Fruit fly (Drosophila melanogaster) whole organism, embryonic: Measurements from ENCODE around the gene armi.

Source experiments
- Atf3 ChIP-seq: fragments of 200-800 bp; sonication (Bioruptor generic); optimal IDR thresholded peaks from 3 replicates; lab custom pipeline; 2016; ENCODE audit warnings: missing biosample characterization, missing genetic modification characterization
- Bteb2 ChIP-seq: fragments of 200-800 bp; sonication (Bioruptor generic); optimal IDR thresholded peaks from 2 replicates; lab custom pipeline; 2016; ENCODE audit warnings: missing biosample characterization, missing genetic modification characterization
- CG10147 ChIP-seq: fragments of 200-800 bp; sonication (Bioruptor generic); optimal IDR thresholded peaks from 2 replicates; lab custom pipeline; 2019; ENCODE audit warnings: missing biosample characterization, mild to moderate bottlenecking, missing genetic modification characterization, moderate library complexity
- CG10209 ChIP-seq: fragments of 200-800 bp; sonication (Bioruptor generic); optimal IDR thresholded peaks from 3 replicates; lab custom pipeline; 2017; ENCODE audit warnings: missing biosample characterization, mild to moderate bottlenecking, missing genetic modification characterization, missing genetic modification reagents
- CG10979 ChIP-seq: fragments of 200-800 bp; sonication (Bioruptor generic); optimal IDR thresholded peaks from 2 replicates; lab custom pipeline; 2018; ENCODE audit warnings: missing biosample characterization, mild to moderate bottlenecking, missing genetic modification characterization, moderate library complexity
- CG11560 ChIP-seq: fragments of 200-800 bp; sonication (Bioruptor generic); IDR thresholded peaks from 3 replicates; pipeline ENCODE4 v1.3.6; 2022; ENCODE audit warnings: missing biosample characterization, missing genetic modification characterization
- CG1647 ChIP-seq: fragments of 200-800 bp; sonication (Bioruptor generic); optimal IDR thresholded peaks from 3 replicates; lab custom pipeline; 2016; ENCODE audit warnings: missing biosample characterization, missing genetic modification characterization
- CG17186 ChIP-seq: fragments of 200-800 bp; sonication (Bioruptor generic); optimal IDR thresholded peaks from 3 replicates; lab custom pipeline; 2017; ENCODE audit warnings: missing biosample characterization, missing genetic modification reagents, missing genetic modification characterization
- CG17328 ChIP-seq: fragments of 200-800 bp; sonication (Bioruptor generic); IDR thresholded peaks from 2 replicates; pipeline ENCODE4 v1.3.6; 2022; ENCODE audit warnings: missing biosample characterization, missing genetic modification characterization
- CG17361 ChIP-seq: fragments of 200-800 bp; sonication (Bioruptor generic); IDR thresholded peaks from 3 replicates; pipeline ENCODE4 v1.3.6; 2022; ENCODE audit warnings: missing biosample characterization, missing genetic modification characterization
- CG17385 ChIP-seq: fragments of 200-800 bp; sonication (Bioruptor generic); optimal IDR thresholded peaks from 3 replicates; lab custom pipeline; 2018; ENCODE audit warnings: missing biosample characterization, mild to moderate bottlenecking, missing genetic modification characterization
- CG18262 ChIP-seq: fragments of 200-800 bp; optimal IDR thresholded peaks from 3 replicates; lab custom pipeline; 2019; ENCODE audit warnings: missing biosample characterization, mild to moderate bottlenecking, missing genetic modification characterization, moderate library complexity
- CG30403 ChIP-seq: fragments of 200-800 bp; sonication (Bioruptor generic); optimal IDR thresholded peaks from 3 replicates; lab custom pipeline; 2016; ENCODE audit warnings: missing biosample characterization, missing genetic modification characterization
- CG31365 ChIP-seq: fragments of 200-800 bp; sonication (Bioruptor generic); optimal IDR thresholded peaks from 2 replicates; lab custom pipeline; 2018; ENCODE audit warnings: missing biosample characterization, mild to moderate bottlenecking, missing genetic modification characterization
- CG32767 ChIP-seq: fragments of 200-800 bp; sonication (Bioruptor generic); IDR thresholded peaks from 2 replicates; pipeline ENCODE4 v1.3.6; 2022; ENCODE audit warnings: missing biosample characterization, missing genetic modification characterization
- CG34224 ChIP-seq: fragments of 200-800 bp; sonication (Bioruptor generic); IDR thresholded peaks from 3 replicates; pipeline ENCODE4 v1.3.6; 2022; ENCODE audit warnings: missing biosample characterization, missing genetic modification characterization; ENCODE audit not compliant: partially characterized antibody
- CG4282 ChIP-seq: fragments of 200-800 bp; sonication (Bioruptor generic); optimal IDR thresholded peaks from 2 replicates; lab custom pipeline; 2016; ENCODE audit warnings: missing biosample characterization, missing genetic modification characterization
- CG4730 ChIP-seq: fragments of 200-800 bp; sonication (Bioruptor generic); IDR thresholded peaks from 2 replicates; pipeline ENCODE4 v1.3.6; 2022; ENCODE audit warnings: missing biosample characterization, missing genetic modification characterization
- CG8281 ChIP-seq: fragments of 200-800 bp; sonication (Bioruptor generic); optimal IDR thresholded peaks from 2 replicates; lab custom pipeline; 2018; ENCODE audit warnings: missing biosample characterization, mild to moderate bottlenecking, missing genetic modification characterization, moderate library complexity
- CG9876 ChIP-seq: fragments of 200-800 bp; sonication (Bioruptor generic); optimal IDR thresholded peaks from 2 replicates; lab custom pipeline; 2016; ENCODE audit warnings: missing biosample characterization, missing genetic modification characterization
- Chrac-16 ChIP-seq: fragments of 200-800 bp; sonication (Bioruptor generic); optimal IDR thresholded peaks from 3 replicates; lab custom pipeline; 2016; ENCODE audit warnings: missing biosample characterization, missing genetic modification characterization
- Hr3 ChIP-seq: fragments of 200-800 bp; sonication (Bioruptor generic); optimal IDR thresholded peaks from 3 replicates; lab custom pipeline; 2016; ENCODE audit warnings: missing biosample characterization, missing genetic modification characterization
- Hr51 ChIP-seq, 2 experiments: fragments of 200-800 bp; sonication (Bioruptor generic); optimal IDR thresholded peaks; 2 replicates in 1 of 2; 3 replicates in 1 of 2; lab custom pipeline; 2016 to 2018; ENCODE audit warnings: missing biosample characterization in 2 of 2, missing genetic modification characterization in 2 of 2, mild to moderate bottlenecking in 1 of 2, moderate library complexity in 1 of 2
- Hsf ChIP-seq: fragments of 200-800 bp; sonication (Bioruptor generic); optimal IDR thresholded peaks from 3 replicates; lab custom pipeline; 2016; ENCODE audit warnings: missing biosample characterization, missing genetic modification characterization
- Lim3 ChIP-seq: fragments of 200-800 bp; sonication (Bioruptor generic); IDR thresholded peaks from 2 replicates; pipeline ENCODE4 v1.3.6; 2022; ENCODE audit warnings: missing biosample characterization, missing genetic modification characterization
- Lpt ChIP-seq: fragments of >200 bp; optimal IDR thresholded peaks from 2 replicates; lab custom pipeline; 2018; ENCODE audit warnings: missing biosample characterization, missing genetic modification characterization
- MTF-1 ChIP-seq: fragments of 200-800 bp; sonication (Bioruptor generic); optimal IDR thresholded peaks from 2 replicates; lab custom pipeline; 2018; ENCODE audit warnings: missing biosample characterization, mild to moderate bottlenecking, missing genetic modification characterization, borderline replicate concordance
- Mad ChIP-seq: fragments of 200-800 bp; sonication (Bioruptor generic); optimal IDR thresholded peaks from 2 replicates; lab custom pipeline; 2016; ENCODE audit warnings: missing biosample characterization, missing genetic modification characterization
- Med ChIP-seq: fragments of 200-800 bp; sonication (Bioruptor generic); peaks from one replicate; lab custom pipeline; 2016; ENCODE audit warnings: missing biosample characterization, missing genetic modification characterization, mild to moderate bottlenecking, inconsistent platforms, moderate library complexity
- Oli ChIP-seq: fragments of 200-800 bp; sonication (Bioruptor generic); optimal IDR thresholded peaks from 2 replicates; lab custom pipeline; 2018; ENCODE audit warnings: missing biosample characterization, mild to moderate bottlenecking, missing genetic modification characterization, moderate library complexity
- Sox102F ChIP-seq: fragments of 200-800 bp; sonication (Bioruptor generic); optimal IDR thresholded peaks from 2 replicates; lab custom pipeline; 2018; ENCODE audit warnings: missing biosample characterization, mild to moderate bottlenecking, missing genetic modification characterization, moderate library complexity
- Tbp ChIP-seq: fragments of >200 bp; optimal IDR thresholded peaks from 2 replicates; lab custom pipeline; 2018; ENCODE audit warnings: missing biosample characterization, missing genetic modification characterization
- cad ChIP-seq: fragments of >200 bp; optimal IDR thresholded peaks from 2 replicates; lab custom pipeline; 2017; ENCODE audit warnings: missing biosample characterization, missing genetic modification characterization
- caup ChIP-seq: fragments of 200-800 bp; sonication (Bioruptor generic); optimal IDR thresholded peaks from 3 replicates; lab custom pipeline; 2017; ENCODE audit warnings: missing biosample characterization, mild to moderate bottlenecking, missing genetic modification characterization, moderate library complexity; ENCODE audit not compliant: severe bottlenecking
- cg ChIP-seq: fragments of 200-800 bp; sonication (Bioruptor generic); optimal IDR thresholded peaks from 3 replicates; lab custom pipeline; 2019; ENCODE audit warnings: missing biosample characterization, mild to moderate bottlenecking, missing genetic modification characterization, moderate library complexity
- dmrt99B ChIP-seq: fragments of 200-800 bp; sonication (Bioruptor generic); optimal IDR thresholded peaks from 2 replicates; lab custom pipeline; 2018; ENCODE audit warnings: missing biosample characterization, mild to moderate bottlenecking, missing genetic modification characterization, moderate library complexity
- en ChIP-seq: fragments of 200-800 bp; sonication (Bioruptor generic); optimal IDR thresholded peaks from 2 replicates; lab custom pipeline; 2016; ENCODE audit warnings: missing biosample characterization, missing genetic modification characterization
- fu2 ChIP-seq: fragments of 200-800 bp; sonication (Bioruptor generic); optimal IDR thresholded peaks from 2 replicates; lab custom pipeline; 2016; ENCODE audit warnings: missing biosample characterization, missing genetic modification characterization
- gem ChIP-seq: fragments of 200-800 bp; sonication (Bioruptor generic); optimal IDR thresholded peaks from 2 replicates; lab custom pipeline; 2019; ENCODE audit warnings: missing biosample characterization, mild to moderate bottlenecking, missing genetic modification characterization, moderate library complexity
- gsb ChIP-seq: fragments of 200-800 bp; sonication (Bioruptor generic); IDR thresholded peaks from 2 replicates; pipeline ENCODE4 v1.3.6; 2022; ENCODE audit warnings: missing biosample characterization, missing genetic modification characterization
- jumu ChIP-seq: fragments of 200-800 bp; sonication (Bioruptor generic); optimal IDR thresholded peaks from 3 replicates; lab custom pipeline; 2016; ENCODE audit warnings: missing biosample characterization, missing genetic modification characterization
- kni ChIP-seq: fragments of 200-800 bp; sonication (Bioruptor generic); optimal IDR thresholded peaks from 3 replicates; lab custom pipeline; 2017; ENCODE audit warnings: mild to moderate bottlenecking, missing biosample characterization, missing genetic modification reagents, missing genetic modification characterization
- lab ChIP-seq: fragments of 200-800 bp; sonication (Bioruptor generic); optimal IDR thresholded peaks from 3 replicates; lab custom pipeline; 2017; ENCODE audit warnings: missing biosample characterization, missing genetic modification characterization, mild to moderate bottlenecking, moderate library complexity, missing genetic modification reagents
- lov ChIP-seq, 2 experiments: fragments of 200-800 bp in 1 of 2; fragments of >200 bp in 1 of 2; sonication (Bioruptor generic) in 1 of 2; IDR thresholded peaks in 1 of 2; optimal IDR thresholded peaks in 1 of 2; 2 replicates in 1 of 2; 3 replicates in 1 of 2; pipeline versions ENCODE4 v1.3.6 to Lab custom; 2017 to 2022; ENCODE audit warnings: missing biosample characterization in 1 of 2, missing genetic modification characterization in 1 of 2
- pan ChIP-seq, 4 experiments: fragments of >200 bp in 3 of 4; fragments of 200-800 bp in 1 of 4; sonication (Bioruptor generic) in 1 of 4; optimal IDR thresholded peaks in 3 of 4; IDR thresholded peaks in 1 of 4; 2 replicates each; pipeline versions ENCODE4 v1.3.6 to Lab custom; 2017 to 2022; ENCODE audit warnings: missing biosample characterization in 2 of 4, missing genetic modification characterization in 2 of 4, mixed read lengths in 1 of 4
- schlank ChIP-seq: fragments of 200-800 bp; sonication (Bioruptor generic); optimal IDR thresholded peaks from 2 replicates; lab custom pipeline; 2018; ENCODE audit warnings: missing biosample characterization, mild to moderate bottlenecking, missing genetic modification characterization
- slou ChIP-seq: fragments of 200-800 bp; sonication (Bioruptor generic); optimal IDR thresholded peaks from 3 replicates; lab custom pipeline; 2016; ENCODE audit warnings: missing biosample characterization, missing genetic modification characterization
- tap ChIP-seq: fragments of 200-800 bp; optimal IDR thresholded peaks from 3 replicates; lab custom pipeline; 2019; ENCODE audit warnings: missing biosample characterization, mild to moderate bottlenecking, missing genetic modification characterization, moderate library complexity
- yki ChIP-seq: fragments of >200 bp; optimal IDR thresholded peaks from 3 replicates; lab custom pipeline; 2018
- zfh1 ChIP-seq: fragments of 200-800 bp; sonication (Bioruptor generic); IDR thresholded peaks from 3 replicates; pipeline ENCODE4 v1.3.6; 2022; ENCODE audit warnings: missing biosample characterization, missing genetic modification characterization

armi gene

DNA sequence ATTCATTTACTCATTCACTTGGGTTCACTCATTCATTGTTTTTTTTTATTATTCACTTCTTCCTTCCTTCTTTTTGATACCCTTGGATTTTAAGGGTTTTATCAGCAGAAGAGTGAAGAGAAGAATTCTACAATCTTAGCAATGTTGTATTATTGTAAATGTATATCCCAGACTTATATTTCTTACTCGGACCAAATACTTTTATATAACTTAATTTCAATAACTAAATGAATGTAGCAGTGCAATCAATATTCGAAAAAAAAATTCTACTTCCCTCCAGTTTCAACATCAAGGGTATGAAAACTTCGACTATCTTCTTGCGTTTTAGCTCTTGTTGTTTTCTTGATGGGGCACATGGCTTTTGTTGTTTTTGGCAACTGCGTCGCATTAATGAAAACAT lies 10.7 kb upstream of the armi start (continued):
- no peak for TF ChIP-seq CG32767
- TF ChIP-seq CG34224 (GFP tag; lab: Robert Waterston, UW): no peak
- peak; percentile 34 for TF ChIP-seq Hr3 (GFP tag; lab: Kevin White, UChicago)
- TF ChIP-seq Hsf (GFP tag; lab: Kevin White, UChicago): peak; percentile 10
- peak in 1 of 2 experiments; percentile 47 for TF ChIP-seq Hr51 (GFP tag; optimal IDR thresholded peaks at IDR 0.05; lab: Kevin White, UChicago)
- no peak for TF ChIP-seq tap (tag; lab: Kevin White, UChicago)
- TF ChIP-seq Med (GFP tag; lab: Kevin White, UChicago): peak; percentile 78
- peak; percentile 50 for TF ChIP-seq Sox102F (GFP tag; lab: Kevin White, UChicago)
- TF ChIP-seq pan (optimal IDR thresholded peaks at IDR 0.05; lab: Kevin White, UChicago): peak in 1 of 2 experiments; percentile 33
- TF ChIP-seq pan (GFP tag; optimal IDR thresholded peaks at IDR 0.05 in 1 of 2, IDR thresholded peaks at IDR 0.05 in 1 of 2): no peak
- no peak for TF ChIP-seq CG17186
- TF ChIP-seq CG9876 (GFP tag; lab: Kevin White, UChicago): no peak
- no peak for TF ChIP-seq caup
- TF ChIP-seq CG4282 (GFP tag; lab: Kevin White, UChicago): no peak
- TF ChIP-seq CG10979: peak; percentile 6
- no peak for TF ChIP-seq CG11560 (tag; lab: Robert Waterston, UW)
- TF ChIP-seq lab (GFP tag; lab: Kevin White, UChicago): no peak
- TF ChIP-seq MTF-1 (GFP tag; lab: Kevin White, UChicago): no peak
- TF ChIP-seq Oli: peak; percentile 43
- TF ChIP-seq cg (GFP tag; lab: Kevin White, UChicago): peak; percentile 1
- no peak for TF ChIP-seq Lim3 (GFP tag; lab: Robert Waterston, UW)
- TF ChIP-seq CG1647 (GFP tag; lab: Kevin White, UChicago): no peak
- TF ChIP-seq CG10209 (GFP tag; lab: Kevin White, UChicago): peak; percentile 30
- TF ChIP-seq lov (optimal IDR thresholded peaks at IDR 0.05; lab: Kevin White, UChicago): no peak
- no peak for TF ChIP-seq lov (GFP tag; IDR thresholded peaks at IDR 0.05; lab: Robert Waterston, UW)
- peak; percentile 8; the same call in 1 of the 2 replicates for TF ChIP-seq CG17328 (GFP tag; lab: Robert Waterston, UW)
- TF ChIP-seq cad (GFP tag; lab: Kevin White, UChicago): no peak
- TF ChIP-seq CG4730 (GFP tag; lab: Robert Waterston, UW): no peak
- TF ChIP-seq CG8281 (tag; lab: Kevin White, UChicago): peak; percentile 79
- TF ChIP-seq Chrac-16 (GFP tag; lab: Kevin White, UChicago): peak; percentile 42
- no peak for TF ChIP-seq en (GFP tag; lab: Kevin White, UChicago)
- no peak for TF ChIP-seq gsb (GFP tag; lab: Robert Waterston, UW)
- no peak for TF ChIP-seq slou (GFP tag; lab: Kevin White, UChicago)
- peak; percentile 29 for TF ChIP-seq dmrt99B (tag; lab: Kevin White, UChicago)
- TF ChIP-seq fu2 (GFP tag; lab: Kevin White, UChicago): peak; percentile 33
- peak; percentile 65 for TF ChIP-seq gem
- TF ChIP-seq Mad (GFP tag; lab: Kevin White, UChicago): no peak
- no peak for TF ChIP-seq CG31365 (tag; lab: Kevin White, UChicago)
- TF ChIP-seq jumu (GFP tag; lab: Kevin White, UChicago): no peak
- no peak for TF ChIP-seq kni
- TF ChIP-seq Tbp (GFP tag; lab: Kevin White, UChicago): no peak
- TF ChIP-seq zfh1 (GFP tag; lab: Robert Waterston, UW): no peak
- no peak for TF ChIP-seq schlank
- no peak for TF ChIP-seq yki (lab: Kevin White, UChicago)
- TF ChIP-seq CG17385 (GFP tag; lab: Kevin White, UChicago): peak; percentile 31
- peak; percentile 25 for TF ChIP-seq Bteb2 (GFP tag; lab: Kevin White, UChicago)
- TF ChIP-seq Lpt: no peak
- 0 out of 3 replicates have a peak, but pooled peaks have one; percentile 18 for TF ChIP-seq CG17361
- peak; percentile 31 for TF ChIP-seq CG18262 (tag; lab: Kevin White, UChicago)
- peak; percentile 47 for TF ChIP-seq CG30403 (GFP tag; lab: Kevin White, UChicago)
- peak; percentile 14 for TF ChIP-seq CG10147 (GFP tag; lab: Kevin White, UChicago)
- peak; percentile 14 for TF ChIP-seq Atf3 (GFP tag; lab: Kevin White, UChicago)
